Worm (Caenorhabditis elegans): Measurements from ENCODE around the gene syd-2.
A peak's percentile ranks its signal among the peaks of the same experiment; 100 is the strongest.

syd-2 gene

ce11 chrX:10555189-10555964 lies at the start of gene syd-2:
TSS of gene syd-2 (minus strand) at chrX:10555239.
- TF ChIP-seq sea-1 (GFP tag; conservative IDR thresholded peaks at IDR 0.05) = peak; percentile 80
- no peak; the same call in 1 of the 2 replicates for TF ChIP-seq flt-1 (GFP tag; IDR thresholded peaks at IDR 0.05)
- peak; percentile 64 for TF ChIP-seq aly-1 (tag; optimal IDR thresholded peaks at IDR 0.05)
- TF ChIP-seq B0310.2 (tag; optimal IDR thresholded peaks at IDR 0.05) = no peak
- no peak for TF ChIP-seq ama-1 (optimal IDR thresholded peaks at IDR 0.05)
- TF ChIP-seq pes-1 (GFP tag; IDR thresholded peaks at IDR 0.05) = no peak
- peak; percentile 74 for TF ChIP-seq F13C5.2 (tag; optimal IDR thresholded peaks at IDR 0.05)
- TF ChIP-seq ceh-36 (tag; optimal IDR thresholded peaks at IDR 0.05) = no peak
- peak; percentile 40 for TF ChIP-seq ets-7 (tag; optimal IDR thresholded peaks at IDR 0.05)
- TF ChIP-seq tbx-11 (GFP tag; IDR thresholded peaks at IDR 0.05) = no peak
- TF ChIP-seq hnd-1 (tag; optimal IDR thresholded peaks at IDR 0.05) = peak; percentile 14
- TF ChIP-seq tra-4 (tag; optimal IDR thresholded peaks at IDR 0.05) = no peak
- TF ChIP-seq tbx-37 (GFP tag; conservative IDR thresholded peaks at IDR 0.05) = no peak
- no peak for TF ChIP-seq ceh-13 (GFP tag; optimal IDR thresholded peaks at IDR 0.05)
- peak; percentile 96 for TF ChIP-seq hmg-4 (GFP tag; optimal IDR thresholded peaks at IDR 0.05)
- no peak for TF ChIP-seq scrt-1 (GFP tag; IDR thresholded peaks at IDR 0.05)
- TF ChIP-seq hmbx-1 (tag; optimal IDR thresholded peaks at IDR 0.05) = no peak

- TF ChIP-seq tbx-11 (GFP tag; IDR thresholded peaks at IDR 0.05) = no peak
- TF ChIP-seq ets-7 (tag; optimal IDR thresholded peaks at IDR 0.05) = no peak
- TF ChIP-seq hmbx-1 (tag; optimal IDR thresholded peaks at IDR 0.05) = no peak
- TF ChIP-seq hnd-1 (tag; optimal IDR thresholded peaks at IDR 0.05) = no peak
- TF ChIP-seq pes-1 (GFP tag; IDR thresholded peaks at IDR 0.05) = no peak
- TF ChIP-seq hmg-4 (GFP tag; optimal IDR thresholded peaks at IDR 0.05) = no peak
- TF ChIP-seq sea-1 (GFP tag; conservative IDR thresholded peaks at IDR 0.05) = no peak
- no peak for TF ChIP-seq ceh-36 (tag; optimal IDR thresholded peaks at IDR 0.05)
- no peak for TF ChIP-seq scrt-1 (GFP tag; IDR thresholded peaks at IDR 0.05)
- TF ChIP-seq tra-4 (tag; optimal IDR thresholded peaks at IDR 0.05) = no peak
Measured at ce11 chrX:10604386-10604785, 49.3 kb upstream of the syd-2 start, which contains the start of gene flp-19. TSS of gene flp-19 (plus strand) at chrX:10604686.

ce11 chrX:10599719-10600155 lies 44.7 kb upstream of the syd-2 start:
- TF ChIP-seq tbx-37 (GFP tag; conservative IDR thresholded peaks at IDR 0.05) (no peak), ets-7 (tag; optimal IDR thresholded peaks at IDR 0.05) (no peak), ama-1 (optimal IDR thresholded peaks at IDR 0.05) (no peak), scrt-1 (GFP tag; IDR thresholded peaks at IDR 0.05) (no peak), sea-1 (GFP tag; conservative IDR thresholded peaks at IDR 0.05) (no peak), ceh-13 (GFP tag; optimal IDR thresholded peaks at IDR 0.05) (no peak), hmg-4 (GFP tag; optimal IDR thresholded peaks at IDR 0.05) (no peak), flt-1 (GFP tag; IDR thresholded peaks at IDR 0.05) (no peak)

ce11 chrX:10597554-10598191 lies 42.6 kb upstream of the syd-2 start:
- TF ChIP-seq B0310.2 (tag; optimal IDR thresholded peaks at IDR 0.05) (peak; percentile 33), hnd-1 (tag; optimal IDR thresholded peaks at IDR 0.05) (no peak), ceh-36 (tag; optimal IDR thresholded peaks at IDR 0.05) (no peak), tbx-11 (GFP tag; IDR thresholded peaks at IDR 0.05) (no peak), pes-1 (GFP tag; IDR thresholded peaks at IDR 0.05) (no peak), ets-7 (tag; optimal IDR thresholded peaks at IDR 0.05) (no peak), hmg-4 (GFP tag; optimal IDR thresholded peaks at IDR 0.05) (peak; percentile 67), tra-4 (tag; optimal IDR thresholded peaks at IDR 0.05) (no peak), F13C5.2 (tag; optimal IDR thresholded peaks at IDR 0.05) (peak; percentile 45), sea-1 (GFP tag; conservative IDR thresholded peaks at IDR 0.05) (no peak)

- TF ChIP-seq ets-7 (tag; optimal IDR thresholded peaks at IDR 0.05) = no peak
- TF ChIP-seq sea-1 (GFP tag; conservative IDR thresholded peaks at IDR 0.05) = 0 out of 2 replicates have a peak, but pooled peaks have one; percentile 34
- no peak for TF ChIP-seq tbx-37 (GFP tag; conservative IDR thresholded peaks at IDR 0.05)
- peak; percentile 9 for TF ChIP-seq aly-1 (tag; optimal IDR thresholded peaks at IDR 0.05)
- TF ChIP-seq hmbx-1 (tag; optimal IDR thresholded peaks at IDR 0.05) = no peak
- TF ChIP-seq hmg-4 (GFP tag; optimal IDR thresholded peaks at IDR 0.05) = peak; percentile 76
- TF ChIP-seq tbx-11 (GFP tag; IDR thresholded peaks at IDR 0.05) = no peak
- TF ChIP-seq flt-1 (GFP tag; IDR thresholded peaks at IDR 0.05) = no peak
Measured at ce11 chrX:10596420-10596907, 41.4 kb upstream of the syd-2 start.

- TF ChIP-seq hnd-1 (tag; optimal IDR thresholded peaks at IDR 0.05) (no peak), flt-1 (GFP tag; IDR thresholded peaks at IDR 0.05) (no peak), ama-1 (optimal IDR thresholded peaks at IDR 0.05) (no peak), F13C5.2 (tag; optimal IDR thresholded peaks at IDR 0.05) (no peak), hmg-4 (GFP tag; optimal IDR thresholded peaks at IDR 0.05) (peak; percentile 35)
Measured at ce11 chrX:10594701-10595421, 39.8 kb upstream of the syd-2 start.

- TF ChIP-seq ets-7 (tag; optimal IDR thresholded peaks at IDR 0.05) = no peak
- peak; percentile 77 for TF ChIP-seq hmg-4 (GFP tag; optimal IDR thresholded peaks at IDR 0.05)
- TF ChIP-seq hnd-1 (tag; optimal IDR thresholded peaks at IDR 0.05) = no peak
- no peak for TF ChIP-seq pes-1 (GFP tag; IDR thresholded peaks at IDR 0.05)
- TF ChIP-seq tra-4 (tag; optimal IDR thresholded peaks at IDR 0.05) = no peak
- no peak for TF ChIP-seq B0310.2 (tag; optimal IDR thresholded peaks at IDR 0.05)
- TF ChIP-seq ceh-36 (tag; optimal IDR thresholded peaks at IDR 0.05) = peak; percentile 3
- TF ChIP-seq flt-1 (GFP tag; IDR thresholded peaks at IDR 0.05) = no peak
- no peak for TF ChIP-seq ama-1 (optimal IDR thresholded peaks at IDR 0.05)
Measured at ce11 chrX:10593756-10594376, 38.8 kb upstream of the syd-2 start.
